Worm (Caenorhabditis elegans) whole organism, L4/young adult: Measurements from ENCODE around the gene snt-6.

Experiments
- W03F9.2 ChIP-seq: fragments of 150-350 bp; optimal IDR thresholded peaks from 2 replicates; lab custom pipeline; 2014; ENCODE audit warnings: missing biosample characterization, missing genetic modification characterization
- dao-5 ChIP-seq: sonication (generic microtip); optimal IDR thresholded peaks from 2 replicates; lab custom pipeline; 2016; ENCODE audit warnings: missing genotype, missing genetic modification characterization, moderate library complexity, missing compliant biosample characterization
- him-1 ChIP-seq: sonication (generic microtip); optimal IDR thresholded peaks from 2 replicates; lab custom pipeline; 2016; ENCODE audit warnings: missing genotype, missing genetic modification reagents, missing genetic modification characterization, missing compliant biosample characterization

ce11 chrII:762942-763341 is 12.9 kb upstream of the snt-6 start:
- TF ChIP-seq dao-5 (no peak), him-1 (tag; lab: Kevin White, UChicago) (no peak), W03F9.2 (tag; lab: Kevin White, UChicago) (no peak)
